Worm (Caenorhabditis elegans) whole organism, L4/young adult: ENCODE data around the gene T04C9.1.

Experiments
- W03F9.2 ChIP-seq: fragments of 150-350 bp; optimal IDR thresholded peaks from 2 replicates; lab custom pipeline; 2014; ENCODE audit warnings: missing biosample characterization, missing genetic modification characterization
- dao-5 ChIP-seq: sonication (generic microtip); optimal IDR thresholded peaks from 2 replicates; lab custom pipeline; 2016; ENCODE audit warnings: missing genotype, missing genetic modification characterization, moderate library complexity, missing compliant biosample characterization
- him-1 ChIP-seq: sonication (generic microtip); optimal IDR thresholded peaks from 2 replicates; lab custom pipeline; 2016; ENCODE audit warnings: missing genotype, missing genetic modification reagents, missing genetic modification characterization, missing compliant biosample characterization

Gene T04C9.1

DNA sequence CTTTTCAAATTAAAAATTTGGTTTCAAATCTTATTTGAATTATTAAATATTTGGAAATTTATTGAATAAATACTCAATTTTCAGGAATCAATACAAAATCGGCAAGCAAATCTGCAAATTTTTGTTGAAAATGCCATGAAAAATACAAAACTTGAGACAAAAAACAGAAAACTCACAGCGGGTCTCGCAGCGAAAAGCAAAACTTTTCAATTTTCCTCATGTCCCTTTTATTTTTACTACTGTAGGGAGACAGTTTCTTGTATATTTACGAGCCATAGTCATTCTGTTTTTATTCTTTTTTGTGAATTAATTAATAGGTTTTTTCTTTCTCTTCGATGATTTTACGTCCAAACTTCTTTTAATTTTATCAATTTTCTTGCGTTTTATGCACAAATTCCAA lies 4.6 kb upstream of the T04C9.1 start:
- TF ChIP-seq dao-5 (tag; lab: Kevin White, UChicago) (no peak), him-1 (tag; lab: Kevin White, UChicago) (no peak), W03F9.2 (tag; lab: Kevin White, UChicago) (no peak)

DNA sequence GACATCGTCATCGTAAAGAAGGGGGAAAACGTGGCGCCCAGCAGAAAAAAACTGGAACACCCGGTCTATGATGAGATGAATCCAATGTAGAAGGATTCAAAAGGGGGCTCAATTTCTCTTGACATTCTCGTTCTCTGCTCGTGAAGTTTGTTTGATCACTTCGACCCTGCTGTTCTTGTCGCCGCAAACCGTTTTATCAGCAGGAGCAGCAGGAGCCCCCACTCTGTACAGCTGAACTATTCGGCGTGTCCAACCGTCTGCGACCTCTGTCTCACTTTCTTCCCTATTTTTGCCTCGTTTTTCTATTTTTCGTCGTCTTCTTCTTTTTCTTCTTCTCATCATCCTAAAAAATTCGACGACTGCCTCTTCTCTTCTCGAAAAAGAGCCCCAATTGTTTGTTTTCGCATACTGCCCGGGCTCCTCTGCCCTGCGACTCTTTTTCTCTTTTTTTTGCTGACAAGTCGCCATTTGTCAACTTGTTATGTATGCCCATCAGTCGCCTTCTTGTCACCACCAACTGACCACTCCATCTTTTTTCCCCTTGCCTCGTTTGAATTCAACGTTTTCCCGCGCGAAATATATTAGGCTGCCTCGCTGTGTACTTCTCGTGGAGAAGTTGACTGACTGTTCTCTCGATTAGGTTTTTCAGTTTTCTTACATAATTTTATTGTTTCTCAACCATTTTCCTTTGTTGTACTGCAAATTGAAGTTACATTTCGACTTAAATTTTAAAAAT lies 3.9 kb upstream of the T04C9.1 start:
- TF ChIP-seq W03F9.2 (tag; lab: Kevin White, UChicago): no peak
- TF ChIP-seq him-1 (tag; lab: Kevin White, UChicago): no peak
- no peak for TF ChIP-seq dao-5 (tag; lab: Kevin White, UChicago)

DNA sequence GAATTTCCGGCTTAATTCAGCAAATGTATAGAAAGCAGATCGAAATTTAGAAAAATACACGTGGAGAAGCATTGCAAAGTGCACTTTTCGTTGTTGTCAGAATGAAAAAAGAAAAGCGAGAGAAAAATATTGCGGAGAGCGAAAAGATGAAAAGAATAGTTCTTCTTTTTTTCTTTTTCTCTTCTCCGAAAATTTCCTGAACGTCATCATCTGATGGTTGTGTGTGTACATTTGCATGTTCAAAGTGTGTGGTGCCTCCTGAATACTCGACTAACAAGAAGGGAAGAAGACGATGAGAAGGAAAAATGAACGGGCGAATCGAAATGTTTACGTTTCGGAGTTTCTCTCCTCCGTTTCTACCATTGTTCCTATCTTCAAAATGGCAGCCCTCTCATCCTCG lies 2.9 kb upstream of the T04C9.1 start:
- TF ChIP-seq W03F9.2 (tag; lab: Kevin White, UChicago) (no peak), him-1 (tag; lab: Kevin White, UChicago) (no peak), dao-5 (tag; lab: Kevin White, UChicago) (no peak)

- TF ChIP-seq him-1 (tag; lab: Kevin White, UChicago) (peak; percentile 4), dao-5 (tag; lab: Kevin White, UChicago) (no peak), W03F9.2 (tag; lab: Kevin White, UChicago) (no peak)
Observed at ce11 chrIII:5991142-5991930, 1.7 kb upstream of the T04C9.1 start, which contains the start of gene T04C9.2. Gene T04C9.2, plus strand, starts transcription at chrIII:5991880.

DNA sequence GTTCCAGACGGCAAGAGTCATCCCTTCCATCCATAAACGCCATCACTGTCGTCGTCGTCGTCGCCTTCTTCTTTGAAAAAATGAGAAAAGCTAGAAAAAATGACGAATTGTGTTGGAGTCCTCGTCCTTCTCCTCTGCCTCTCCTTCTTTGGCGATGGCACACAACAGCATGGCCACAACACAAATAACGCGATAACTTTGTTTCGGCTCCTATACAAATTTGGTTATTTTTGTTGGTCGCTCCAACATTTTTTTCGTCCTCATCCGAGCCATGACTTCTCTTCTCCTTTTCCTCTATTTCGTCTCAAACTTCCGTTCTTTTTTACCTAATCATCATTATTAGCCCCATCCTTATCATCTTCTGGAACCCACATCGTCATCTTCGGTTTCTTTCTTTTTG lies 970 bp upstream of the T04C9.1 start:
- no peak for TF ChIP-seq W03F9.2 (tag; lab: Kevin White, UChicago)
- no peak for TF ChIP-seq dao-5 (tag; lab: Kevin White, UChicago)
- TF ChIP-seq him-1 (tag; lab: Kevin White, UChicago): no peak

DNA sequence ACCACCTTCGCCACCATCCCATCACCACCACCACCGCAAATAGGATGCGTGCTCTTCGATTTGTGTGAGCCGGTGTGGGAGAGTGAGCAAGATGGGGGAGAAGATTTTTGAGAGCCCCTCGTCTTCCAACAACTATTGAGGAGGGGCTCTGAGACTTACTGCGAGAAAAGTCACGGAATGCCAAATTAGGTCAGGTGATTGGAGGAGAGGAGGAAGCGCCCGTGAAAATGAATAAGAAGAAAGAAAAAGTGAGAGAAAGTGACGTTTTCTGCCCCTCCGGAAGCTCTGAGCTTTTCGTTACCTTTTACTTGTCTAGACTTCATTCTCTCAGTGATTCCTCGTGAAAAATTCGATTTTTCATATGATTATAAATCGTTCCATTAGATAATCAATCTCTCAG lies 5.6 kb downstream of the T04C9.1 start:
- no peak for TF ChIP-seq dao-5 (tag; lab: Kevin White, UChicago)
- no peak for TF ChIP-seq him-1 (tag; lab: Kevin White, UChicago)
- no peak for TF ChIP-seq W03F9.2 (tag; lab: Kevin White, UChicago)

DNA sequence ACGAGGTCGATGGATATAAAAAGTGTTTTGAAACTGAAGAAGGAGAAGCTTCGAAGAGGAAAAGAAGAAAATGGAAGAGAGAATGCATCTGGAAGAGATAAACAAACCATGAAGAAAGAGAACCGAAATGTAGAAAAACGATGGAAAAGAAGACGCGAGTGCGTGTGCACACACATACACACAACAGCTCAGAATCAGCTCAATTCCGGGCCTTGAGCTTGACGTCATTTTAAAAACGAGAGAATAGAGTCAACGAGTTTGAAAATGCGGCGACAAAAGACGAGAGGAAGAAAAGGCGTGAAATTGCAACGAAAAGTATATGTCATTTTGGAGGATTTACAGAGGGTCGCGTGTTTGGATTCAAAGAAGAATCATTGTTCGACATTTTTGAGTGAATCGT lies 6.6 kb downstream of the T04C9.1 start:
- TF ChIP-seq W03F9.2 (tag; lab: Kevin White, UChicago): no peak
- peak; percentile 59 for TF ChIP-seq him-1 (tag; lab: Kevin White, UChicago)

ce11 chrIII:6002024-6002423 lies 9.0 kb downstream of the T04C9.1 start:
- no peak for TF ChIP-seq dao-5 (tag; lab: Kevin White, UChicago)
- no peak for TF ChIP-seq W03F9.2 (tag; lab: Kevin White, UChicago)
- no peak for TF ChIP-seq him-1 (tag; lab: Kevin White, UChicago)

DNA sequence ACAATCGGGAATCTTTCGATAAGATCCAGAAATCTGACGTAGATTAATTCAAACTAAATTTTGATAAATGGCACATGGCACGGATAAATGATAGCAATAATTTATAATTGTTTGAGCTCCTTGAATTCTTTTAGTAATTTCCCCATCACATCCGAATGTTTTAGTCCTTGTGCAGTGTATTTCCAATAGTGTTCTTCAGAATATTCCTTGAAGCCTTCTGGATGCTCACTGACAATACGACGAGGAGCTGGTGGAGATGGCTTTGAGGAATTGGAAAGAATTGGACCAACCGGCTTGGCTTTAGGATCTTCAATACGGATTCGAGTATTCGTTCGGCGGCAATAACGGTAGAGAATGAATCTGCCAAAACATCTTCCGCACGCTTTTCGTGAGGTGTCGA lies 13.4 kb downstream of the T04C9.1 start:
- TF ChIP-seq him-1 (tag; lab: Kevin White, UChicago): peak; percentile 24
- no peak for TF ChIP-seq W03F9.2 (tag; lab: Kevin White, UChicago)

DNA sequence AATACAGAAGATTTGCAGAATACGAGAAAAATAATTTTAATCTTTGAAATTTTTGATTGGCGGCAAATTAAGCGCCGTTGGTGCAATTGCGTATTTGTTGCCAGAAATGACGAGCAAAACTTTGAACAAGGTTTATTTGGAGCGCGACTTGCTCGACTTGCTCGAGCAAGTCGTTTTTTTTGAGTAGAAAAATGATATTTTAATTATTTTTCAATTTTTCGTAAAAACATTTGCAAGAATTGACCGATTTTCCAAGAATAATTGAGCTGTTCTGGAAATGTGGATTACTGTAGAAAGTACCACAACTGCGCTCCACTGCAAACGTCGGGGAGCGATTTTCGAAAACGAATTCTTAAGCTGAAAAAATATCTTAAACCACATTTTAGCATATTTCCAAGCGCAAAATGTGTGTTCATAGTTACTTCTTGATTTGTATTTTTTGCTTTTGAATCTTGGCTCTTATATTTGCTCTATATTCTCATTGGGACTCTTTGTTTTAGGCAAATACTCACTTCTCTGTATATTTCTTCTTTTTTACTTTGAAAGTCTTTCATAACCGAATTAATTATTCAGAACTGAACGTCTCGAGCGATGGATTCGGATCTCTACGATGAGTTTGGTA lies 16.1 kb downstream of the T04C9.1 start, which contains the start of the genes gcna-1 and eftu-2:
gcna-1 (minus strand) TSS at position 96 of the 622 bp plus-strand sequence.
eftu-2 (plus strand) TSS at position 572 of the 622 bp plus-strand sequence.
- TF ChIP-seq him-1 (tag; lab: Kevin White, UChicago) (no peak), W03F9.2 (tag; lab: Kevin White, UChicago) (no peak), dao-5 (tag; lab: Kevin White, UChicago) (no peak)

ce11 chrIII:6011310-6011709 lies 18.3 kb downstream of the T04C9.1 start:
- TF ChIP-seq W03F9.2 (tag; lab: Kevin White, UChicago): no peak
- no peak for TF ChIP-seq him-1 (tag; lab: Kevin White, UChicago)
- TF ChIP-seq dao-5 (tag; lab: Kevin White, UChicago): no peak

DNA sequence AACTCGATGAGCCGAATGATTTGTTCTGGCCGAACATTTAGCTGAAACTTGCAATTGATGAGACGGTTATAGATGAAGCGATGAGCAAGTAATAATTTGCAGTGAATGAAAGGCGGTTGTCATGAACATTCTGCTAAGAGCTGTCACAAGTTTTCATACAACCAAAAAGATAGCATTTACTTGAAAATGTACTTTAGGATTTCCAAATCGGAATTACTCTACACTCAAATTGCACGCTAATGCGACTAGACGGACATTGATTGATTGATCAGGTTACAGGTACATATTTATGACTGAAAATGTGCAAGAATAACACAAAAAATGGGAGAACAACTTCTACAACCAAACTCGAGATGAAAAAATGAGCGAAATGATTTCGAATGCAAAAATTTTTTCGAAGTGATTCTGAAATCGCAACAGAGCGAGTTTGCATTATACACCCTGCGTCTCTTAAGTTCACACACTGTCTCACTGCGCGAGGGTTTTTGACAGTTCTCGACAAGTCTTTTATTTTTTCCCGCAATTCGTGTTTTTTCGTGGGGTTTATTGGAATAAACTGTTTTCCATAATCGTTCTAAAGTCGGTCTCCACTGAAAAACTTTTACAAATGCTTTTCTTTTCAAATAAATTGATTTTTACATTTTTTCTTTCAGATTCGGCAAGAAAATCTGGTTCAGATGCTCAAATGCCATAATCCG lies 26.6 kb downstream of the T04C9.1 start, which contains the start of the genes npp-10 and cyk-3:
npp-10 (minus strand) TSS at position 51 of the 698 bp plus-strand sequence.
cyk-3 (plus strand) TSS at position 648 of the 698 bp plus-strand sequence.
- no peak for TF ChIP-seq W03F9.2 (tag; lab: Kevin White, UChicago)
- TF ChIP-seq dao-5 (tag; lab: Kevin White, UChicago): no peak
- no peak for TF ChIP-seq him-1 (tag; lab: Kevin White, UChicago)
